Fruit fly (Drosophila melanogaster) whole organism: ENCODE measurements around the gene CG32277.

Experiments used
- CG8478 ChIP-seq: fragments of >200 bp; optimal IDR thresholded peaks from 2 replicates; lab custom pipeline; 2018; ENCODE audit warnings: inconsistent platforms
- Dll ChIP-seq: fragments of >200 bp; optimal IDR thresholded peaks from 2 replicates; lab custom pipeline; 2017
- EcR ChIP-seq, 2 experiments: fragments of >200 bp; optimal IDR thresholded peaks; 2 replicates each; lab custom pipeline; 2017; ENCODE audit warnings: missing biosample characterization in 2 of 2, missing genetic modification characterization in 2 of 2, missing genetic modification reagents in 2 of 2
- pan ChIP-seq: fragments of >200 bp; optimal IDR thresholded peaks from 2 replicates; lab custom pipeline; 2017
- psq ChIP-seq: fragments of >200 bp; optimal IDR thresholded peaks from 2 replicates; lab custom pipeline; 2017
- usp ChIP-seq: fragments of >200 bp; optimal IDR thresholded peaks from 2 replicates; lab custom pipeline; 2017; ENCODE audit warnings: missing biosample characterization, missing genetic modification characterization, mixed read lengths

Gene CG32277

DNA sequence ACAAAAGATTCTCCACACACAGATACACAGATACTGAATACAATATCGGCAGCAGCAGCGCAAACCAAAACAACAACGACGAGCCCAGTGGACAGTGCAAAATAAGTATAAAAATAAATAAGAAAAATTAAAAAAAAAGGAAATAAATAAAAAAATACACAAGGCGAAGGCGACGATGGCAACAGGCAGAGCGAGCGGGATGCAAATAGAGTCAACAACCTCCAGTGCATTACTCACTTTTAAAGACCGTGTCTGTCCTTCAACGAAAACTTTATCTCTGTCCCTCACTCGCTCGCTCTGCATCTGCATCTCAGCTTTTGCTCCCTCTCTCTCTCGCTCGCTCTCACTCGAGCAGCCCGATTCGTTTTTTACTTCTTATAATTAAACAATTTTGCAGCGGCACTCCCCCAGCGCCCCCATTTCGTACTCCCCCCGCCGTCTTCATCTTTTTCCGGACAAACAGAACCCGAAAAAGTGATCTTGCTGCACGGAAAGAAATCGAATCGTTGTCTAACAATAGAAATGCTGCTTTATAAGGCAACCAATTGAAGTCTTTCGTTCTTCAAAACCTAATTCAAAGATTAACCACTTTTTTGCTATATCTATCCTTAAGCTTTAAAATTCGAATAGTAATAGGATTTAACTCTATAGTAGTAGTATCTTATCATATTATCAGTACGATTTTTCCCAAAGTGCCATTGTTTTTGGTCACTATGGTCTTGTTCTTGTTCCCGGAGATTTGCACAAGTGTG is 41.3 kb upstream of the CG32277 start:
- TF ChIP-seq usp (GFP tag; lab: Kevin White, UChicago) (no peak), CG8478 (lab: Kevin White, UChicago) (no peak), Dll (lab: Kevin White, UChicago) (peak; percentile 69), EcR (GFP tag; optimal IDR thresholded peaks at IDR 0.05; lab: Kevin White, UChicago) (peak; percentile 87 to 93)

DNA sequence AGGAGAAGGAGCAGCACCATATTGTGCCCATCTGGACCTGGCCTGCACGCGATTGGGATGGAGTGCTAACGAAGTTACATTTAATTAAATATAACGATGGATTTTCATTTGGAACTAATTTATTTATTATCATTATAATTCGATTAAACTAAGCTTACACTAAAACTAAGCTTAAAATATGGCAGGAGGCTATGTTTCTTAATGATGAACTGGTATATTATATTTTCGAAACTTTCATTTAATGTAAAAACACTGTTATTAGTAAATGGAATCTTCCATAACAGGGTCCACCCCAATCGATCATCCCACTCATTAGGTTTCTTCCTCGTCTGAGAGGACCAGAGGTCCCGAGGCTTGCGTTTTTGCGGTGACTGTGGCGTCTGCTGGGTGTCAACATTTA is 39.9 kb upstream of the CG32277 start:
- TF ChIP-seq EcR (GFP tag; optimal IDR thresholded peaks at IDR 0.05; lab: Kevin White, UChicago) (no peak), Dll (lab: Kevin White, UChicago) (no peak), pan (lab: Kevin White, UChicago) (no peak), CG8478 (lab: Kevin White, UChicago) (no peak), psq (no peak)

DNA sequence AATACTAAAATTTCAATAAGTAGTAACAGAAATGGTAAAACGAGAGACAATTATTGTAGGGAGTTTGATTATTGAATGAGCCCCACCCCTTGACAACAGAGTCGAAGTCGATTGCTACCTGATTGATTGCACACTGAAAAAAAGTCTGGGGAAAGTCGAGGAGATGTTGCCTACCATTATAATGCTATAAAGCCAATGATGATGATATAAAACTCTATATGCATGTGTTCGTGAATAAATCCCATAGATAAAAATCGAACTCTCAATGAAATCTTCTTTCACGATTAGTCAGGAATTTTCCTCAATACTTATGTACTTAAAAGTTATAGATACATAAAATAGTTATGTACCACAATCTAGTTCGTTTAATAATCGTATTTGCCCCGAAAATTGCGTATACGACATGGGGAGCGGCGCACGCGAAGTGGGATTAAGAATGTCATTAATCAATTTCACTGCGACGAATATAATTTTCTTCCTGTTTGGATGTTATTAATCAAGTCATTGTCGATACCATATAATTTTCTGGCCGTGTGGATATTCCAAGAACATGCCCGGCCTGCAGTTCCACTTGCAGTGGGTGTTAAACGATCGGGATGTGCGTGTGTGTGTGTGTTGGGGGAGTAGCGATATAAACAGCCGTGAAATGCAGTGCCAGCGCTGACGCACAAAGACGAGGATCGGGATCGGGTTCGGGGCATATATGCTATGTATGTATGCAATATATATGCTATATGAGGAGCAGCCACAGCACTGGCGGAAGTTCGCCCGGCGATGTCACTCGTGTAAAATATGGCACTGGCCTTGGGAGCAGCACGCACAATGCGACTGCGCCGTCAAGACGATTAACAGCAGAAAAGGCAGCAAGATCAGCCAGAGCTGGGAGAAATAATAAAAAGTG is 39.2 kb upstream of the CG32277 start, which contains the start of gene CG12078:
Gene CG12078, minus strand, starts transcription at position 51 of the 901 bp plus-strand sequence.
- TF ChIP-seq EcR (GFP tag; optimal IDR thresholded peaks at IDR 0.05; lab: Kevin White, UChicago) (no peak), Dll (lab: Kevin White, UChicago) (no peak), psq (no peak), CG8478 (lab: Kevin White, UChicago) (no peak), usp (GFP tag; lab: Kevin White, UChicago) (no peak), pan (lab: Kevin White, UChicago) (no peak)

DNA sequence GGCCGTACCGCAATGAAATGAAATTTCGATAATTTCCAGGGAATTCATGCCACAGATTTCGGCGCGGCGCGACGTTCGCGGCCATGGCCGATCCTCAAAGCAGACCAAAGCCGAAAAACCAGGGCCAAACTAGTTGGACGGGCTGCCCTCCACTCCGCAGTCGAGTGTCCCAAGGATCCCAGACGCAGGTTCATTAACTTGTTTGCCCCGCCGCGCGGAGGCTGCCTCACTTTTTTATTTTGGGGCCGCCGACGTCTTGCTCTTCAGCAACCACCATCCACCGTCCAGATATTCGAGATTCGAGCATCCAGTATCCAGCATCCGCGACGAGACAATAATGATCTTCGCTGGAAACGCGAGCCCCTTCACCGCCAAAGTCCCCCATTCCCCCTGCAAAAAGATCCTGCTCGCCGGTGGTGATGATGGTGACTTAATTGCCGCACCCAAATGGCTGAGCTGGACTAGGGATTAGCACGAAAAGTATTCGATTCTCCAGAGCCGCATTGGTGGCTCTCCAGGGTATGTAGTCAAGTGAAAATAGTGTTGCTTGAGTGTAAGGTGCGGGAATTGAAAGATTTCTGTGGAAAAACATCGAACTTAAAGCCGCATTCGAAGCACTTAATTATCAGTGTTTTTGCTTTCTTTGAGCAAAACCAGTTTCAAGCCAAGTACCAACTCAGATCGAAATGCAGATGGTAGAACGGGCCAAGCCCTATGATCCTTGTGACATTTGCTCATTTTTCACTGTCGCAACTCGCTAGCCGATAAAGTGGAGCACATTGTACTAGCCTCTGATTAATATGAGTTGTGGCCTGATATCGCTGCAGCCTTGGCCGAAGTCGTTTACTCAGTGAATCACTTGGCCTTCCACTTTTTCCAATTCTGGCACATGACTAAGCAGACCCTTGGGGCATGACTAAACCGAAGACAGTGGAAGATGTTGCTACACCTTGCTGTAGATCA is 37.2 kb upstream of the CG32277 start:
- TF ChIP-seq EcR (GFP tag; optimal IDR thresholded peaks at IDR 0.05; lab: Kevin White, UChicago), result peak; percentile 43 to 69
- TF ChIP-seq CG8478 (lab: Kevin White, UChicago), result no peak

DNA sequence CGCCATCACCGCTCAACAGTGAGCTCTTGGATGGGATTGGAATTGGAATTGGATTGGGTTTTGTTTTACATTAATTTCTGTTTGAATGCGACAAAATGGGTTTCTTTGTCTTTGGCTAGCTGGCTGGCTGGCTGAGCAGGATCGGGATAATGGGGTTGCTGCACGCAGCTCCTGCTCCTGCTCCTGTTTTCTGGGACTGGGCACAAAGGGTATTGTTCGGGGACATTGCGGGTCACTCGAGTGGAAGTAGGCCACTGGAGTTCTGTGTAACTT is 36.1 kb upstream of the CG32277 start:
- peak in 1 of 2 experiments; percentile 61 for TF ChIP-seq EcR (GFP tag; optimal IDR thresholded peaks at IDR 0.05; lab: Kevin White, UChicago)
- TF ChIP-seq psq, result no peak

DNA sequence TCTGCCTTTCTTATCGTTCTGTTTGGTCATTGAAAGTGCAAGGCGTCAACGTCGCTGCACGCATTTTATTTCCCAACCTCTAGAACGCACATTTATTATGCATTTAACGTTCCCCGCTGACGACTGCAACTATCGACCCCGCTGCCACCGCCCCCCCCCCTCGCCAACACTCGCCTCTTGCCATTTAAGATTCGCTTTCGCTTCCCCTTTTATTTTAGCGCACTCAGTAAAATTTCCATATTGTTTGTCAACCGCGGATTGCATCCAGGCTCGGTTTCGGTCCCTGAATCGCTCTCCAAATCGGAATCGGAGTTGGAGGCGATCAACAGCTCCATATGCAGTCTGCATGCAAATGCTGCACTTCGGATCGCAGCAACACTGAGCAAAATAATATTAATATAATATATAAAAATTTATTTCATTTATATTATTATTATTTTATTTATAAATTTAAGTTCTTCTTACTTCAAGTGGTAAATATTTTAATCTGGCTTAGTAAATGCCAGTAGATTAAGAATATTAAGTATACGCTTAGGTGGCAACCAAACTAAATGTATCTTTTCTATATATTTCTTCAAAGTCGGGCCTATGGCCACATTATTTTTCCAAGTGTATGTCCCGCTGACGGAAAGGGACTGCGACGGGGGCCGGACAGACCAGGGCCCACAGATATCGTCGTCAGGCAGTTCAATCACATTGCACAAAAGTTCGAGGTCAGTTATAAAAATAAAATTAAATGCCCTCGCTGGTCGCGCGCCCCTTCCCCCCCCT is 35.5 kb upstream of the CG32277 start:
- no peak for TF ChIP-seq Dll (lab: Kevin White, UChicago)
- no peak for TF ChIP-seq psq
- no peak for TF ChIP-seq CG8478 (lab: Kevin White, UChicago)
- no peak for TF ChIP-seq usp (GFP tag; lab: Kevin White, UChicago)
- TF ChIP-seq EcR (GFP tag; optimal IDR thresholded peaks at IDR 0.05; lab: Kevin White, UChicago), result no peak
- no peak for TF ChIP-seq pan (lab: Kevin White, UChicago)

DNA sequence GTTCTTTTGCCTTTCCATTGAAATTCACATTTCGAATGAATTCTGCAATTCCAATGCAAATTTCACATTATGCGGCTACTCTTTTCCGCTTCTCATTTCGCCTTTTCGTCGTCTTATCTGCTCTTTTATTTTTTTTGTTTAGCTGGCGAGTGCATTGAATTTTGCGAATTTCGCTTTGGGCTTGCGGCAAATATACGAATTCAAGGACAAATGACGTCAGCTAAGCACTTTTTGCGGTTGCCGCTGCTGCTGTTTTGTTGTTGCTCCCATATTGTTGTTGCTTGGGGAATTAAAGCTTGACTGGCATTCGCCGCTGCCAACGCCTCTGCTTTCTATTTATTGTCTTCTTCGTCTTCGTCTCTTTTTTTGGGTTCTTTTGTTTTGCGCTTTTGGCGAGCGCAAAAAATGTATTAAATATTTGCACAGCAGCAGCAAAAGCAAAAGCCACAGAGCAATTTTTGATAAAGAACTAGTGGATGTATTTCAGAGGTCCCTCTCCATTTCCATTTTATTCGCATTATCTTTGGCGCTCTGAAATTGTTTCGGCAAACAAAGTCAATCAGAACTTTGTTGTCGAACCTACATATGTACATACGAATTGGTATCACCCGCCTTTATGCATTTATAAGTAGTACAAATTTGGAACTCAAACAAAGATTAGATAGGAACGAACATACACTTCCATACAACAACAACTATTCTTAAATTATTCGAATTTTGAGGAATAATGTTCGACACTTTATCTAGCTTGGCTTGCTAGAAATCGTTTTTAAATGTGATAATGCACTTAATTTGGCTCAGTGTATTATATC is 34.7 kb upstream of the CG32277 start:
- no peak for TF ChIP-seq usp (GFP tag; lab: Kevin White, UChicago)
- no peak for TF ChIP-seq psq
- TF ChIP-seq pan (lab: Kevin White, UChicago), result no peak
- no peak for TF ChIP-seq Dll (lab: Kevin White, UChicago)
- TF ChIP-seq CG8478 (lab: Kevin White, UChicago), result no peak
- no peak for TF ChIP-seq EcR (GFP tag; optimal IDR thresholded peaks at IDR 0.05; lab: Kevin White, UChicago)

DNA sequence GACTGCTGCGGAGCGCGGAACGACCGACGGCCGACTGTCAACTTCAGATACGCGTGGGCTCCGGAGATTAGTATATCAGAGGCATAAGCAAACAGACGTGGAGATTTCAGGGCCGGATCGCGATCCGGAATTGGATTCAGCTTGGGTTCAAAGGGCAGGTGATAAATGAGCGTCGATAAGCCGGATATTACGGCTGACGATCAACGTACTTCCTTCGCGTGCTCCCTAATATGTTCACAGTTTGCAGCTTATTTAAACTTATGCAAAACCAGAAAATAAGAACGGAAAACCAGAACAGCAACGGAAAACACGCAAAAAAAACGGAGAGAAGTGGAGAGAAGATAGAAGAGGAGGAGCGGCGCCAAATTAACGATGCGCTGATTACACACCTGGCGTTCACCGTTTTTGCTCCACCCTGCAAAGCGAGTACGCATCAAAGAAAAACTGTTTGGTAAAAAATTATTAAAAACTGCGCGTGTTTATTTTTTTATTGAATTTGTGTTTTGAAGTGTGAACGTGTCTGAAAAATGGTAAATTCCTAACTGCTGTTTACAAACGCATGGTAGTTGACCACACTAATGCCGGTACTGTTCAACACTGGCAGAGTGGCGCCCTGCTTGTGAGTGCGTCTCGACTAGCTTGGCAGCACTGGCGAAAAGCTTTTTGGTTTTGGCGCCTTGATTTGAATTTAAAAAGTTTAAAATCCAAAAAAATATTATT is 33.9 kb upstream of the CG32277 start, which contains the start of gene CG17746:
Gene CG17746, minus strand, starts transcription at position 546 of the 720 bp plus-strand sequence.
- TF ChIP-seq usp (GFP tag; lab: Kevin White, UChicago) (no peak), Dll (lab: Kevin White, UChicago) (no peak), EcR (GFP tag; optimal IDR thresholded peaks at IDR 0.05; lab: Kevin White, UChicago) (no peak), pan (lab: Kevin White, UChicago) (no peak), CG8478 (lab: Kevin White, UChicago) (no peak), psq (no peak)

DNA sequence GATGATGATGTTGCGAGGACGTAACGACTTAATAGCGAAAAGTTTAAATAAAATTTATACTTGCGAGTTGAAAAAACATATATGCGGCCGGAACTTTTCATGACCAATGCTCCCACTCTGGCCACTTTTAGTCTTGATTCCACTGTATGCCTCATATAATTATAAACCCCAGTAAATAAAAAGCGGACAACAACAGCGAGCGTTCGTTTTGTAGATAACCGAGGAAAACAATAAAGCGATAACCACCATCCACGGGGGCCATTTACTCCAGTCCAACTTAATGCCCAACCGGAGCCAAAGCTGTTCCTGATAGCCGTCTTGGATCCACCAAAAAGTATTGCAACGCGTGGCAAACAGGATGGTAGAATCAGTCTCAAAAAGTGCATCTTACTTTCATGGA is 31.1 kb upstream of the CG32277 start:
- TF ChIP-seq CG8478 (lab: Kevin White, UChicago) (no peak), usp (GFP tag; lab: Kevin White, UChicago) (no peak), EcR (GFP tag; optimal IDR thresholded peaks at IDR 0.05; lab: Kevin White, UChicago) (no peak), psq (no peak), pan (lab: Kevin White, UChicago) (no peak), Dll (lab: Kevin White, UChicago) (no peak)
